Worm (Caenorhabditis elegans): Measurements from ENCODE around the gene rnh-2.

ce11 chrII:8481033-8481708, 35.8 kb upstream of the rnh-2 start:
- TF ChIP-seq ztf-11 (tag; optimal IDR thresholded peaks at IDR 0.05) (no peak), skn-1 (tag; optimal IDR thresholded peaks at IDR 0.05) (no peak), dmd-6 (GFP tag; IDR thresholded peaks at IDR 0.05) (peak; percentile 72), snpc-1.2 (GFP tag; IDR thresholded peaks at IDR 0.05) (peak; percentile 15; the same call in 1 of the 2 replicates), fos-1 (tag; optimal IDR thresholded peaks at IDR 0.05) (no peak), jun-1 (tag; optimal IDR thresholded peaks at IDR 0.05) (no peak), mxl-2 (GFP tag; conservative IDR thresholded peaks at IDR 0.05) (peak; percentile 83), fkh-10 (GFP tag; optimal IDR thresholded peaks at IDR 0.05) (no peak), mep-1 (tag; optimal IDR thresholded peaks at IDR 0.05) (peak; percentile 37), nhr-10 (tag; optimal IDR thresholded peaks at IDR 0.05) (no peak), nhr-11 (tag; optimal IDR thresholded peaks at IDR 0.05) (no peak)
